Worm (Caenorhabditis elegans) whole organism, L3 larva: ENCODE data around the gene gcp-2.2.
A peak's percentile ranks its signal among the peaks of the same experiment; 100 is the strongest.

Experiments used
- R02D3.7 ChIP-seq: fragments of 150-350 bp; optimal IDR thresholded peaks from 2 replicates; lab custom pipeline; 2014; ENCODE audit warnings: missing biosample characterization, missing genetic modification characterization
- ZK546.5 ChIP-seq: sonication (generic microtip); optimal IDR thresholded peaks from 2 replicates; lab custom pipeline; 2017; ENCODE audit warnings: missing biosample characterization, missing genetic modification characterization
- ama-1 ChIP-seq: fragments of 150-350 bp; optimal IDR thresholded peaks from 2 replicates; lab custom pipeline; 2018
- ceh-16 ChIP-seq: sonication (generic microtip); optimal IDR thresholded peaks from 2 replicates; lab custom pipeline; 2017; ENCODE audit warnings: missing biosample characterization, missing genetic modification characterization
- ceh-28 ChIP-seq: fragments of 150-350 bp; optimal IDR thresholded peaks from 2 replicates; lab custom pipeline; 2014; ENCODE audit warnings: missing biosample characterization, missing genetic modification reagents, missing genetic modification characterization
- ceh-9 ChIP-seq: sonication (generic microtip); optimal IDR thresholded peaks from 2 replicates; lab custom pipeline; 2018; ENCODE audit warnings: missing biosample characterization, missing genetic modification characterization
- daf-12 ChIP-seq: fragments of 150-350 bp; optimal IDR thresholded peaks from 2 replicates; lab custom pipeline; 2014; ENCODE audit warnings: missing biosample characterization, missing genetic modification reagents, missing genetic modification characterization
- egl-27 ChIP-seq: sonication (generic microtip); optimal IDR thresholded peaks from 4 replicates; lab custom pipeline; 2017; ENCODE audit warnings: missing biosample characterization, missing genetic modification reagents, missing genetic modification characterization
- egl-5 ChIP-seq: fragments of 150-350 bp; optimal IDR thresholded peaks from 2 replicates; lab custom pipeline; 2017; ENCODE audit warnings: missing biosample characterization, missing genetic modification reagents, missing genetic modification characterization, inconsistent platforms
- elt-1 ChIP-seq: fragments of 150-350 bp; optimal IDR thresholded peaks from 2 replicates; lab custom pipeline; 2014; ENCODE audit warnings: missing biosample characterization, missing genetic modification characterization
- elt-2 ChIP-seq: sonication (generic microtip); optimal IDR thresholded peaks from 2 replicates; lab custom pipeline; 2016; ENCODE audit warnings: missing genetic modification reagents, mild to moderate bottlenecking, missing genetic modification characterization, missing compliant biosample characterization
- elt-3 ChIP-seq, 3 experiments: fragments of 150-350 bp in 1 of 3; sonication (generic microtip) in 2 of 3; optimal IDR thresholded peaks; 2 replicates in 2 of 3; 4 replicates in 1 of 3; lab custom pipeline; 2014 to 2017; ENCODE audit warnings: missing biosample characterization in 3 of 3, missing genetic modification characterization in 3 of 3
- fkh-10 ChIP-seq: sonication (generic microtip); optimal IDR thresholded peaks from 2 replicates; lab custom pipeline; 2017; ENCODE audit warnings: missing biosample characterization, missing genetic modification reagents, missing genetic modification characterization
- fkh-2 ChIP-seq: fragments of 150-350 bp; optimal IDR thresholded peaks from 2 replicates; lab custom pipeline; 2014; ENCODE audit warnings: missing biosample characterization, missing genetic modification reagents, missing genetic modification characterization
- fos-1 ChIP-seq: fragments of 150-350 bp; optimal IDR thresholded peaks from 2 replicates; lab custom pipeline; 2014; ENCODE audit warnings: missing biosample characterization, missing genetic modification characterization
- hmg-11 ChIP-seq: sonication (generic microtip); optimal IDR thresholded peaks from 2 replicates; lab custom pipeline; 2016; ENCODE audit warnings: missing genetic modification characterization, missing compliant biosample characterization
- lin-15B ChIP-seq: fragments of 150-350 bp; optimal IDR thresholded peaks from 2 replicates; lab custom pipeline; 2014; ENCODE audit warnings: missing biosample characterization, missing genetic modification characterization
- lin-39 ChIP-seq: fragments of 150-350 bp; optimal IDR thresholded peaks from 2 replicates; lab custom pipeline; 2018; ENCODE audit warnings: missing biosample characterization, missing genetic modification reagents, missing genetic modification characterization
- mdl-1 ChIP-seq: fragments of 150-350 bp; optimal IDR thresholded peaks from 2 replicates; lab custom pipeline; 2014; ENCODE audit warnings: missing biosample characterization, missing genetic modification characterization
- nfya-1 ChIP-seq: sonication (generic microtip); optimal IDR thresholded peaks from 2 replicates; lab custom pipeline; 2017; ENCODE audit warnings: missing genetic modification characterization, mild to moderate bottlenecking, missing compliant biosample characterization, antibody characterized with exemption, moderate library complexity; ENCODE audit not compliant: insufficient read depth
- nhr-11 ChIP-seq: fragments of 150-350 bp; optimal IDR thresholded peaks from 2 replicates; lab custom pipeline; 2014; ENCODE audit warnings: missing biosample characterization, missing genetic modification characterization
- nhr-23 ChIP-seq: fragments of 150-350 bp; optimal IDR thresholded peaks from 2 replicates; lab custom pipeline; 2014; ENCODE audit warnings: missing biosample characterization, missing genetic modification reagents, missing genetic modification characterization
- nhr-25 ChIP-seq: sonication (generic microtip); optimal IDR thresholded peaks from 2 replicates; lab custom pipeline; 2017; ENCODE audit warnings: missing biosample characterization, missing genetic modification characterization
- nhr-28 ChIP-seq: fragments of 150-350 bp; optimal IDR thresholded peaks from 2 replicates; lab custom pipeline; 2014; ENCODE audit warnings: missing biosample characterization, missing genetic modification characterization
- nhr-43 ChIP-seq: sonication (generic microtip); optimal IDR thresholded peaks from 2 replicates; lab custom pipeline; 2016; ENCODE audit warnings: mild to moderate bottlenecking, missing genetic modification characterization, missing compliant biosample characterization; ENCODE audit not compliant: poor library complexity, severe bottlenecking
- nhr-67 ChIP-seq: fragments of 150-350 bp; optimal IDR thresholded peaks from 2 replicates; lab custom pipeline; 2014; ENCODE audit warnings: missing biosample characterization, missing genetic modification characterization
- nhr-77 ChIP-seq: fragments of 150-350 bp; optimal IDR thresholded peaks from 2 replicates; lab custom pipeline; 2014; ENCODE audit warnings: missing biosample characterization, missing genetic modification characterization
- pqm-1 ChIP-seq: fragments of 150-350 bp; optimal IDR thresholded peaks from 2 replicates; lab custom pipeline; 2017; ENCODE audit warnings: missing biosample characterization, missing genetic modification characterization, inconsistent platforms
- snpc-4 ChIP-seq: fragments of 150-350 bp; optimal IDR thresholded peaks from 2 replicates; lab custom pipeline; 2014; ENCODE audit warnings: missing biosample characterization, missing genetic modification characterization
- tbx-2 ChIP-seq: sonication (generic microtip); optimal IDR thresholded peaks from 2 replicates; lab custom pipeline; 2016; ENCODE audit warnings: mild to moderate bottlenecking, missing genetic modification characterization, missing compliant biosample characterization
- unc-39 ChIP-seq: sonication (generic microtip); optimal IDR thresholded peaks from 4 replicates; lab custom pipeline; 2017; ENCODE audit warnings: missing biosample characterization, missing genetic modification characterization
- unc-62 ChIP-seq: fragments of 150-350 bp; sonication (generic microtip); optimal IDR thresholded peaks from 4 replicates; lab custom pipeline; 2014; ENCODE audit warnings: missing biosample characterization, missing genetic modification reagents, missing genetic modification characterization
- zag-1 ChIP-seq: fragments of 150-350 bp; optimal IDR thresholded peaks from 2 replicates; lab custom pipeline; 2014; ENCODE audit warnings: missing biosample characterization, missing genetic modification characterization
- ztf-11 ChIP-seq: fragments of 150-350 bp; optimal IDR thresholded peaks from 2 replicates; lab custom pipeline; 2014; ENCODE audit warnings: missing biosample characterization, missing genetic modification characterization

gcp-2.2 gene

DNA sequence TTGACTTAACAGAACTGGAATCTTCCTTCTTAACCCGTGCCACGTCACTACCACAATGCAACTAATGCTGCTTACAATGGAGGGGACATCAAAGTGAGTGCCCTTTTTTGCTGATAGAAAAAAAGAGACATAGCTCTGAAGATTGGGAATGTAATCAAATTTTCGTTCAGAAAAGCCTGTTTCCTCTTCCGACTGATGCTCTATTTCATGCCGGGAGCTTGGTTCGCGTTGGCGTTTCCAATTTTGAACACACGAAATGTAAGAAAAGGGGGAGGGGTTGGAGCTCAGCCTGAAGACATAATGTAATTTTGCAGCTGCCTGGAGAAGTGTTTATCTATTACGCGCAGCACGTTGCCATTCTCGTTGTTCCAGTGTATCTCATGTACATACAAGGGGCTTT lies 20.6 kb downstream of the gcp-2.2 start:
- peak; percentile 70 for TF ChIP-seq fkh-10 (GFP tag; lab: Kevin White, UChicago)
- no peak for TF ChIP-seq nhr-43
- TF ChIP-seq, all 47 proteins: peak for 1

- TF ChIP-seq nfya-1 (tag; lab: Kevin White, UChicago) (no peak), nhr-43 (no peak), ama-1 (lab: Kevin White, UChicago) (peak; percentile 31), ZK546.5 (tag; lab: Kevin White, UChicago) (no peak)
Observed at ce11 chrX:11560076-11560475, 22.6 kb downstream of the gcp-2.2 start.

DNA sequence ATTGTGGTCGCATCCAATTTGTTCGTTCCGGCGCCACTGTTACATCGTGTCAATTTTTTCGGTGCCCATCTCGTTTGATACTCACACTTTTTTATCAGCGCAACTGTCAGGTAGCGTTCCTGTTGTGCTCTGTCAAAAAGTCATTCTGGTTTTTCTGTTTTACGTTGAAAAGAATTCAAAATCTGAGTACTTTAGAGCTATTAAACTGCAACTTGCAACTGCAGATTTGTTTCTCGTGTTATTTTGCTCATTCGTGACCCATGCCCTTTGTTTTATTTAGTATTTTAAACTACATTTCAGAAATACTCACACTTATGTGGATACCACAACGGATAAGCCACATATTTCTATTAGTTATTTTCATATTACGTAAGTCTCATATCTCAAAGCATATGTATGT lies 23.1 kb downstream of the gcp-2.2 start, which contains the start of gene lev-8:
Gene lev-8, plus strand, starts transcription at position 301 of the 400 bp plus-strand sequence.
- TF ChIP-seq unc-62 (GFP tag; lab: Kevin White, UChicago) (no peak), tbx-2 (tag; lab: Kevin White, UChicago) (no peak), unc-39 (no peak), ceh-9 (tag; lab: Kevin White, UChicago) (no peak), nhr-25 (tag; lab: Kevin White, UChicago) (no peak), fkh-2 (tag; lab: Kevin White, UChicago) (no peak), nhr-67 (tag; lab: Kevin White, UChicago) (no peak), ceh-16 (tag; lab: Kevin White, UChicago) (no peak), nhr-28 (tag; lab: Kevin White, UChicago) (no peak)
- TF ChIP-seq, all 47 proteins: peak for 0

DNA sequence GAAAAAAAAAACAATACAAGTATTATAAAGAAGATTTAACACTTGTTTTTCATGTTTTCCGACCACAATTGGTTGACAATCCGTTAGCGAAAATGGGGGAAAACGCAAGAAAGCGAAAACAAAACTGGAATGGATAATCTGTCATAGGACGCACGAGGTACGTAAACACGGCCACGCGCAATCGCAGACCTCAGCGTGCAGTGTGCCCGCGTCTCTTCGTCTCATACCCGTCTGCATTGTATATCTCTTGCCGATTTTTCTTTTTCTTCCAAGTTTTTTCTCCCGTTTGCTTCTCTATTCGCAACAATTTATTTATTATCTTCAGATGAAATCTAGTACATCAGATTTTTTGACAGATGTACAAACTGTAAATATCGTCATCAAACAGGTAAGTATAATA lies 26.1 kb downstream of the gcp-2.2 start, which contains the start of gene trpp-9:
Gene trpp-9, plus strand, starts transcription at position 261 of the 400 bp plus-strand sequence.
- TF ChIP-seq daf-12 (tag; lab: Kevin White, UChicago) (no peak), elt-3 (tag; optimal IDR thresholded peaks at IDR 0.05; lab: Kevin White, UChicago) (no peak), egl-5 (tag; lab: Kevin White, UChicago) (peak; percentile 76), egl-27 (tag; lab: Kevin White, UChicago) (no peak), lin-39 (tag; lab: Kevin White, UChicago) (peak; percentile 79), snpc-4 (tag; lab: Kevin White, UChicago) (peak; percentile 52), ceh-9 (tag; lab: Kevin White, UChicago) (no peak), nhr-25 (tag; lab: Kevin White, UChicago) (peak; percentile 66), elt-2 (peak; percentile 13), elt-1 (peak; percentile 74), nhr-23 (tag; lab: Kevin White, UChicago) (peak; percentile 59), R02D3.7 (tag; lab: Kevin White, UChicago) (no peak), mdl-1 (tag; lab: Kevin White, UChicago) (peak; percentile 14), hmg-11 (tag; lab: Kevin White, UChicago) (peak; percentile 82), nhr-67 (tag; lab: Kevin White, UChicago) (no peak), nfya-1 (tag; lab: Kevin White, UChicago) (peak; percentile 58), nhr-43 (peak; percentile 42), nhr-11 (tag; lab: Kevin White, UChicago) (no peak)

DNA sequence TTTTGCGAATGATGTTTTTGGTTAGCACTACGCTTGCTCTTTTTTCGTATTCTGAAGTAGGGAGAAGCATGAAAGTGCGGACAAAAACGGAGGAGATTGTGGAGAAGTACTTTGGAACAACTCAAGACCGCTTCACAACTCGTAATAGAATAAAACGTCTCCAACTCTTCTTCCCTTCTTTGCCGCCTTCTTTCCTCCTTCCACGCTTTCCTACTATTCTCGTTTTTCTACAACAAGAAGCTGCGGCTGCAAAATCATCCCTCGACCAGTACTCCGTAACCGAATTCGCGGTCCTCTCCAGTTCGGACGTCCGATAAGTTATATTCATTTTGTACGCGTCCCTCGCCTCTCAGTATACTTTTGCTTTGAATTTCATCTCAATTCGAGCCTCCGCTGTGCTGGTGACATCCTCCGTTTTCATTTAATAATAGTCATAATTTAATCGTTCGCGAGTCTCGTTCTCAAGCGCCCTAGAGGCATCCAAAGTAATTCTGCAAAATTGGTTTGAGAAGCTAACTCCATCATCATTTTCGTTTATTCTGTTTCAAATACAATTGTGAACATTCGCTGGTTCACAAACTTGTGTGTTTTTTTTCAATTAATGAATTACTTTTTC lies 32.3 kb downstream of the gcp-2.2 start:
- TF ChIP-seq nhr-67 (tag; lab: Kevin White, UChicago) (no peak), nhr-43 (no peak), fos-1 (tag; lab: Kevin White, UChicago) (no peak), fkh-10 (GFP tag; lab: Kevin White, UChicago) (peak; percentile 71)

DNA sequence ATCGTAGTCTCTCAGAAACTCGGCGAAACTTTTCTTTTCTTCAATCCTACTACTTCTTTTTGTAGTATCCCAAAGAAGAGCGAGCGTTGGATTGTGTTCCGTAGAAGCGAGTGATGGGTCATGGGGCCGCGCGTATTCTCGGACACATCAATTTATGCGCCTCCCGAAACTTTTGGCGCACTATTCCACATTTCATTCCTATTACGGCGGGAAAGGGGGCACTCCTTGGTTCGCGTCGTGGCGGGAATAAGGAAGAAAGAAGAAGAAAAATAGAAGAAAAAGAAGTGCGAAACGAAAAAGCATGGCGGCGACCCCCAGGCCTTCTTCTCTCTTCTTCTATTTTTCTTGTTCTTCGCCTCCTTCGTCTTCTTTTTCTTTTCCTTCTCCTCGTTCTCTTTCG lies 34.2 kb downstream of the gcp-2.2 start:
- TF ChIP-seq zag-1 (tag; lab: Kevin White, UChicago), result no peak
- TF ChIP-seq daf-12 (tag; lab: Kevin White, UChicago), result no peak
- no peak for TF ChIP-seq ceh-28 (tag; lab: Kevin White, UChicago)
- peak; percentile 1 for TF ChIP-seq lin-39 (tag; lab: Kevin White, UChicago)
- TF ChIP-seq lin-15B (tag; lab: Kevin White, UChicago), result no peak
- TF ChIP-seq pqm-1 (tag; lab: Kevin White, UChicago), result no peak
- TF ChIP-seq ztf-11 (tag; lab: Kevin White, UChicago), result no peak
- no peak for TF ChIP-seq unc-39
- TF ChIP-seq nhr-77 (tag; lab: Kevin White, UChicago), result no peak
- peak; percentile 41 for TF ChIP-seq nfya-1 (tag; lab: Kevin White, UChicago)
- peak; percentile 6 for TF ChIP-seq nhr-23 (tag; lab: Kevin White, UChicago)
- TF ChIP-seq, all 47 proteins: peak for 3
